Fruit fly (Drosophila melanogaster) whole organism, pupa: ENCODE data around the gene mus301.

ENCODE experiments used
- D1 ChIP-seq: fragments of 200-800 bp; sonication (Bioruptor generic); optimal IDR thresholded peaks from 2 replicates; lab custom pipeline; 2018; ENCODE audit warnings: missing biosample characterization, mild to moderate bottlenecking, missing genetic modification characterization, moderate library complexity
- EcR ChIP-seq: fragments of 200-800 bp; sonication (Bioruptor generic); optimal IDR thresholded peaks from 3 replicates; lab custom pipeline; 2019; ENCODE audit warnings: missing biosample characterization, missing genetic modification characterization, mild to moderate bottlenecking, moderate library complexity, missing genetic modification reagents
- Ets98B ChIP-seq: fragments of 200-800 bp; sonication (Bioruptor generic); IDR thresholded peaks from 2 replicates; pipeline ENCODE4 v1.3.6; 2022; ENCODE audit warnings: missing biosample characterization, missing genetic modification characterization
- fd96Ca ChIP-seq: fragments of 200-800 bp; sonication (Bioruptor generic); IDR thresholded peaks from 3 replicates; pipeline ENCODE4 v1.3.6; 2022; ENCODE audit warnings: missing biosample characterization, missing genetic modification characterization

DNA sequence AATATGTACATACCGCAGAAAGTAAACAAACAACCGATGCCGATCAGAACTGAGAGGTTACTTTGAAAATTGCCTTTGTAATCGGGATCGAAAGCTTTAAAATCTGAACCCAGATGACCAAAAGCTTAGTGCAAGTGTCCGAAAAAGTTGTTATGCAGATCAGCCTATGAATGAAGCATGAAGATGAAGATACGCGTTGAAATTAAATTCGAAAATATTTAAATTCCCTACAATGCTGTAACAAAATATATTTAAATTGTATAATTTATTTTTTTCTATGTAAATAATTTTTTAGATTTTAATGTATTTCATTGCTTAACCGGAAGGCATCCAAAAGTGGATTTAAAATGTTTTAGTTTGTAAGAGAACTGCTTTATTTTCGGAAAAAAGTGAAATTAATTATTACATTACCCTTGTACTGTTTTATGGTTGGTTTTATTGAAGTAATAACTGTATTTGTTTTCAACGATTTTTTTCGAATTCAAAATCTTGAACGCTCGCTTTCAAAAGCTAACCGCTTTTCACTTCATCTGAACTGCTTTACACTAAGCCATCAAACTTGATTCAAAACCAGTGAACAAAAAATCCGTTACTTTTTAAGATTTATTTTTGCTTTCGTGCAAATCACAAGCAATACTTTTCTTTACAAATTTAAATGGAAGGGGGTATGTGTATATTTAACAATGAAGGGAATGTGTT lies 22.3 kb downstream of the mus301 start, which contains the start of gene CG43886:
- TF ChIP-seq D1 (tag; lab: Kevin White, UChicago) (peak; percentile 14), EcR (no peak), Ets98B (GFP tag; lab: Robert Waterston, UW) (no peak), fd96Ca (GFP tag; lab: Robert Waterston, UW) (no peak)
